Fruit fly (Drosophila melanogaster) whole organism, embryonic: ENCODE data around the gene TotA.

Experiments
- Chrac-16 ChIP-seq: fragments of 200-800 bp; sonication (Bioruptor generic); optimal IDR thresholded peaks from 3 replicates; lab custom pipeline; 2016; ENCODE audit warnings: missing biosample characterization, missing genetic modification characterization
- chinmo ChIP-seq: fragments of 200-800 bp; sonication (Bioruptor generic); IDR thresholded peaks from 4 replicates; pipeline ENCODE4 v1.3.6; 2022; ENCODE audit warnings: missing biosample characterization, missing genetic modification characterization; ENCODE audit not compliant: partially characterized antibody

- TF ChIP-seq chinmo (GFP tag; lab: Robert Waterston, UW) = no peak
- no peak for TF ChIP-seq Chrac-16
Measured at dm6 chr3R:20897128-20897527, 26.3 kb downstream of the TotA start, which contains the start of gene Ktl.
